Worm (Caenorhabditis elegans) whole organism, early embryonic: ENCODE results near the gene T03E6.8.

Experiments
- F13C5.2 ChIP-seq: sonication (generic microtip); optimal IDR thresholded peaks from 2 replicates; lab custom pipeline; 2017; ENCODE audit warnings: mild to moderate bottlenecking, missing genetic modification characterization, inconsistent platforms, missing compliant biosample characterization
- ama-1 ChIP-seq: fragments of 150-350 bp; optimal IDR thresholded peaks from 2 replicates; lab custom pipeline; 2014
- ceh-36 ChIP-seq: sonication (generic microtip); optimal IDR thresholded peaks from 2 replicates; lab custom pipeline; 2016; ENCODE audit warnings: missing genetic modification characterization, inconsistent platforms, missing compliant biosample characterization
- flt-1 ChIP-seq: fragments of 200-800 bp; sonication (Bioruptor generic); IDR thresholded peaks from 2 replicates; pipeline ENCODE4 v1.3.6; 2022; ENCODE audit warnings: missing genetic modification characterization, missing compliant biosample characterization
- hmg-4 ChIP-seq: fragments of 200-800 bp; sonication (Bioruptor generic); optimal IDR thresholded peaks from 2 replicates; lab custom pipeline; 2018; ENCODE audit warnings: mild to moderate bottlenecking, missing genetic modification characterization, missing compliant biosample characterization
- hnd-1 ChIP-seq: sonication (generic microtip); optimal IDR thresholded peaks from 2 replicates; lab custom pipeline; 2016; ENCODE audit warnings: missing genetic modification characterization, missing compliant biosample characterization
- pes-1 ChIP-seq: fragments of 200-800 bp; sonication (Bioruptor generic); IDR thresholded peaks from 2 replicates; pipeline ENCODE4 v1.3.6; 2022; ENCODE audit warnings: missing genetic modification reagents, missing genetic modification characterization, missing compliant biosample characterization
- scrt-1 ChIP-seq: fragments of 200-800 bp; sonication (Bioruptor generic); IDR thresholded peaks from 2 replicates; pipeline ENCODE4 v1.3.6; 2022; ENCODE audit warnings: missing genetic modification characterization, missing compliant biosample characterization
- tbx-37 ChIP-seq: fragments of 200-800 bp; sonication (Bioruptor generic); conservative IDR thresholded peaks from 2 replicates; pipeline ENCODE4 v1.3.6; 2022; ENCODE audit warnings: missing genetic modification reagents, missing genetic modification characterization, missing compliant biosample characterization
- tra-4 ChIP-seq: sonication (generic microtip); optimal IDR thresholded peaks from 2 replicates; lab custom pipeline; 2017; ENCODE audit warnings: missing genetic modification characterization, missing compliant biosample characterization

ce11 chrV:16599835-16600234 lies 3.2 kb downstream of the T03E6.8 start:
- TF ChIP-seq pes-1 (no peak), flt-1 (GFP tag; lab: Robert Waterston, UW) (no peak), ama-1 (lab: Kevin White, UChicago) (no peak), hmg-4 (GFP tag; lab: Kevin White, UChicago) (no peak), ceh-36 (no peak), F13C5.2 (tag; lab: Kevin White, UChicago) (no peak), hnd-1 (tag; lab: Kevin White, UChicago) (no peak), tra-4 (tag; lab: Kevin White, UChicago) (no peak), scrt-1 (GFP tag; lab: Robert Waterston, UW) (no peak), tbx-37 (no peak)
